Fruit fly (Drosophila melanogaster): Measurements from ENCODE around the gene Chs2.

Chs2 gene

dm6 chr3L:21954474-21955321 lies 7.5 kb upstream of the Chs2 start, which contains the start of gene CG7458 (continued):
- TF ChIP-seq CG18619 (GFP tag; optimal IDR thresholded peaks at IDR 0.05), result peak; percentile 49
- no peak for TF ChIP-seq jigr1 (GFP tag; IDR thresholded peaks at IDR 0.05)
- peak; percentile 21 for TF ChIP-seq Sry-δ (GFP tag; optimal IDR thresholded peaks at IDR 0.05)
- peak; percentile 44 to 96 for TF ChIP-seq Pdp1 (GFP tag; optimal IDR thresholded peaks at IDR 0.05)
- TF ChIP-seq CG15269 (tag; optimal IDR thresholded peaks at IDR 0.05), result peak; percentile 44
- peak; percentile 95 for TF ChIP-seq CG34376 (GFP tag; optimal IDR thresholded peaks at IDR 0.05)
- peak; percentile 21; the same call in 1 of the 4 replicates for TF ChIP-seq Gug (GFP tag; IDR thresholded peaks at IDR 0.05)
- TF ChIP-seq rib (GFP tag; IDR thresholded peaks at IDR 0.05), result no peak
- TF ChIP-seq chn (GFP tag; optimal IDR thresholded peaks at IDR 0.05), result peak; percentile 28
- TF ChIP-seq ems (GFP tag; optimal IDR thresholded peaks at IDR 0.05), result peak; percentile 48
- peak; percentile 71 for TF ChIP-seq lmd (GFP tag; IDR thresholded peaks at IDR 0.05)
- peak; percentile 55 for TF ChIP-seq Hmx (GFP tag; optimal IDR thresholded peaks at IDR 0.05)
- peak; percentile 14 for TF ChIP-seq crc (GFP tag; optimal IDR thresholded peaks at IDR 0.05)
- TF ChIP-seq tio (GFP tag; optimal IDR thresholded peaks at IDR 0.05), result peak; percentile 43
- TF ChIP-seq Xrp1 (GFP tag; IDR thresholded peaks at IDR 0.05), result peak; percentile 59; the same call in 1 of the 2 replicates
- no peak for TF ChIP-seq CG5953 (GFP tag; IDR thresholded peaks at IDR 0.05)
- peak; percentile 31 for TF ChIP-seq unpg (GFP tag; optimal IDR thresholded peaks at IDR 0.05)
- peak; percentile 29 for TF ChIP-seq Six4 (GFP tag; optimal IDR thresholded peaks at IDR 0.05)
- peak in 1 of 3 experiments; percentile 41 for TF ChIP-seq lola (GFP tag; optimal IDR thresholded peaks at IDR 0.05)
- peak; percentile 84 for TF ChIP-seq CG12769 (tag; optimal IDR thresholded peaks at IDR 0.05)
- TF ChIP-seq Spps (tag; optimal IDR thresholded peaks at IDR 0.05), result no peak
- no peak for TF ChIP-seq sim (GFP tag; IDR thresholded peaks at IDR 0.05)
- no peak for TF ChIP-seq D (optimal IDR thresholded peaks at IDR 0.05)
- peak; percentile 59 for TF ChIP-seq D (GFP tag; optimal IDR thresholded peaks at IDR 0.05)
- TF ChIP-seq grau (tag; optimal IDR thresholded peaks at IDR 0.05), result peak; percentile 63
- TF ChIP-seq ssp (GFP tag; IDR thresholded peaks at IDR 0.05), result peak; percentile 34; the same call in 1 of the 2 replicates
- TF ChIP-seq Hr78 (GFP tag; optimal IDR thresholded peaks at IDR 0.05), result peak in 1 of 2 experiments; percentile 82
- TF ChIP-seq CG6791 (GFP tag; IDR thresholded peaks at IDR 0.05; ENCODE audit: partially characterized antibody), result peak; percentile 55; the same call in 1 of the 3 replicates
- TF ChIP-seq CG6654 (GFP tag; optimal IDR thresholded peaks at IDR 0.05), result peak; percentile 21
- peak; percentile 47 for TF ChIP-seq Camta (GFP tag; optimal IDR thresholded peaks at IDR 0.05)
- TF ChIP-seq mam (GFP tag; optimal IDR thresholded peaks at IDR 0.05), result peak; percentile 40
- 0 out of 2 replicates have a peak, but pooled peaks have one; percentile 29 for TF ChIP-seq CG9932 (GFP tag; IDR thresholded peaks at IDR 0.05)
- no peak for TF ChIP-seq CG10147 (GFP tag; optimal IDR thresholded peaks at IDR 0.05)
- peak; percentile 57 for TF ChIP-seq lilli (GFP tag; optimal IDR thresholded peaks at IDR 0.05)
- no peak for TF ChIP-seq croc (GFP tag; conservative IDR thresholded peaks at IDR 0.05)
- TF ChIP-seq CG12104 (GFP tag; optimal IDR thresholded peaks at IDR 0.05), result peak; percentile 1
- TF ChIP-seq CoRest (tag; optimal IDR thresholded peaks at IDR 0.05), result peak; percentile 72
- peak; percentile 41 for TF ChIP-seq ind (GFP tag; optimal IDR thresholded peaks at IDR 0.05)
- TF ChIP-seq CG12219 (GFP tag; optimal IDR thresholded peaks at IDR 0.05), result peak; percentile 4
- peak; percentile 25 for TF ChIP-seq CG10654 (GFP tag; optimal IDR thresholded peaks at IDR 0.05)
- TF ChIP-seq pho (GFP tag; optimal IDR thresholded peaks at IDR 0.05), result peak; percentile 54
- TF ChIP-seq dm (GFP tag; optimal IDR thresholded peaks at IDR 0.05), result peak; percentile 67
- no peak for TF ChIP-seq sima (GFP tag; optimal IDR thresholded peaks at IDR 0.05)
- peak; percentile 22 for TF ChIP-seq Vsx1 (GFP tag; optimal IDR thresholded peaks at IDR 0.05)
- peak; percentile 34 for TF ChIP-seq emc (GFP tag; optimal IDR thresholded peaks at IDR 0.05)
- TF ChIP-seq CG7357 (GFP tag; IDR thresholded peaks at IDR 0.05), result 0 out of 3 replicates have a peak, but pooled peaks have one; percentile 28
- no peak for TF ChIP-seq jumu (GFP tag; optimal IDR thresholded peaks at IDR 0.05)
- peak; percentile 11; the same call in 1 of the 2 replicates for TF ChIP-seq CG14014 (GFP tag; IDR thresholded peaks at IDR 0.05)
- TF ChIP-seq CG5180 (GFP tag; optimal IDR thresholded peaks at IDR 0.05), result peak; percentile 6
